Fruit fly (Drosophila melanogaster) whole organism, embryonic: Measurements from ENCODE around the gene CG1965.

Experiments used
- Ada2b ChIP-seq: fragments of 200-800 bp; sonication (Bioruptor generic); IDR thresholded peaks from 2 replicates; pipeline ENCODE4 v1.3.6; 2022; ENCODE audit warnings: missing biosample characterization, missing genetic modification characterization
- CG10321 ChIP-seq: fragments of 200-800 bp; sonication (Bioruptor generic); IDR thresholded peaks from 2 replicates; pipeline ENCODE4 v1.3.6; 2022; ENCODE audit warnings: missing biosample characterization, missing genetic modification characterization
- CG12104 ChIP-seq: fragments of 200-800 bp; sonication (Bioruptor generic); optimal IDR thresholded peaks from 3 replicates; lab custom pipeline; 2016; ENCODE audit warnings: missing biosample characterization, missing genetic modification characterization
- CG12236 ChIP-seq: fragments of 200-800 bp; sonication (Bioruptor generic); optimal IDR thresholded peaks from 2 replicates; lab custom pipeline; 2016; ENCODE audit warnings: missing biosample characterization, missing genetic modification characterization
- CG12299 ChIP-seq: fragments of 200-800 bp; sonication (Bioruptor generic); optimal IDR thresholded peaks from 2 replicates; lab custom pipeline; 2018; ENCODE audit warnings: missing biosample characterization, mild to moderate bottlenecking, missing genetic modification characterization
- CG12769 ChIP-seq: fragments of 200-800 bp; sonication (Bioruptor generic); optimal IDR thresholded peaks from 2 replicates; lab custom pipeline; 2019; ENCODE audit warnings: missing biosample characterization, mild to moderate bottlenecking, missing genetic modification characterization, moderate library complexity
- CG13894 ChIP-seq: fragments of 200-800 bp; sonication (Bioruptor generic); optimal IDR thresholded peaks from 3 replicates; lab custom pipeline; 2018; ENCODE audit warnings: missing biosample characterization, mild to moderate bottlenecking, missing genetic modification characterization, moderate library complexity
- CG15601 ChIP-seq: fragments of 200-800 bp; sonication (Bioruptor generic); optimal IDR thresholded peaks from 3 replicates; lab custom pipeline; 2019; ENCODE audit warnings: missing biosample characterization, mild to moderate bottlenecking, missing genetic modification characterization, moderate library complexity
- CG17802 ChIP-seq: fragments of 200-800 bp; sonication (Bioruptor generic); optimal IDR thresholded peaks from 2 replicates; lab custom pipeline; 2018; ENCODE audit warnings: missing biosample characterization, mild to moderate bottlenecking, missing genetic modification characterization, moderate library complexity
- CG18599 ChIP-seq: fragments of 200-800 bp; sonication (Bioruptor generic); optimal IDR thresholded peaks from 3 replicates; lab custom pipeline; 2017; ENCODE audit warnings: missing biosample characterization, missing genetic modification characterization, mild to moderate bottlenecking, moderate library complexity, missing genetic modification reagents
- CG3163 ChIP-seq: fragments of 200-800 bp; sonication (Bioruptor generic); optimal IDR thresholded peaks from 3 replicates; lab custom pipeline; 2016; ENCODE audit warnings: missing biosample characterization, missing genetic modification characterization
- CG4328 ChIP-seq: fragments of 200-800 bp; sonication (Bioruptor generic); optimal IDR thresholded peaks from 3 replicates; lab custom pipeline; 2017; ENCODE audit warnings: missing biosample characterization, missing genetic modification reagents, missing genetic modification characterization
- CG5245 ChIP-seq: fragments of 200-800 bp; sonication (Bioruptor generic); optimal IDR thresholded peaks from 3 replicates; lab custom pipeline; 2016; ENCODE audit warnings: missing biosample characterization, missing genetic modification characterization
- CG8388 ChIP-seq: fragments of 200-800 bp; sonication (Bioruptor generic); optimal IDR thresholded peaks from 2 replicates; lab custom pipeline; 2019; ENCODE audit warnings: missing biosample characterization, mild to moderate bottlenecking, missing genetic modification characterization, moderate library complexity
- CG9437 ChIP-seq: fragments of 200-800 bp; sonication (Bioruptor generic); optimal IDR thresholded peaks from 2 replicates; lab custom pipeline; 2018; ENCODE audit warnings: missing biosample characterization, mild to moderate bottlenecking, missing genetic modification characterization
- CG9609 ChIP-seq: fragments of 200-800 bp; sonication (Bioruptor generic); optimal IDR thresholded peaks from 3 replicates; lab custom pipeline; 2016; ENCODE audit warnings: missing biosample characterization, missing genetic modification characterization
- CHES-1-like ChIP-seq: fragments of 200-800 bp; sonication (Bioruptor generic); optimal IDR thresholded peaks from 2 replicates; lab custom pipeline; 2016; ENCODE audit warnings: missing biosample characterization, missing genetic modification characterization
- D ChIP-seq, 2 experiments: fragments of 200-800 bp in 1 of 2; fragments of >200 bp in 1 of 2; sonication (Bioruptor generic) in 1 of 2; optimal IDR thresholded peaks; 2 replicates in 1 of 2; 3 replicates in 1 of 2; lab custom pipeline; 2017; ENCODE audit warnings: mild to moderate bottlenecking in 1 of 2, missing biosample characterization in 1 of 2, missing genetic modification characterization in 1 of 2, missing genetic modification reagents in 1 of 2
- D19A ChIP-seq: fragments of 200-800 bp; optimal IDR thresholded peaks from 3 replicates; lab custom pipeline; 2019; ENCODE audit warnings: missing biosample characterization, mild to moderate bottlenecking, missing genetic modification characterization, moderate library complexity
- Dad ChIP-seq: fragments of 200-800 bp; sonication (Bioruptor generic); optimal IDR thresholded peaks from 3 replicates; lab custom pipeline; 2016; ENCODE audit warnings: missing biosample characterization, missing genetic modification characterization
- Dek ChIP-seq: fragments of 200-800 bp; sonication (Bioruptor generic); optimal IDR thresholded peaks from 3 replicates; lab custom pipeline; 2019; ENCODE audit warnings: missing biosample characterization, mild to moderate bottlenecking, missing genetic modification characterization, moderate library complexity
- Ets65A ChIP-seq: fragments of 200-800 bp; sonication (Bioruptor generic); peaks from one replicate; lab custom pipeline; 2016; ENCODE audit warnings: missing biosample characterization, missing genetic modification characterization
- HLH54F ChIP-seq: fragments of 200-800 bp; sonication (Bioruptor generic); optimal IDR thresholded peaks from 3 replicates; lab custom pipeline; 2016; ENCODE audit warnings: missing biosample characterization, missing genetic modification characterization
- HLHmδ ChIP-seq: fragments of 200-800 bp; sonication (Bioruptor generic); optimal IDR thresholded peaks from 2 replicates; lab custom pipeline; 2018; ENCODE audit warnings: missing biosample characterization, mild to moderate bottlenecking, missing genetic modification characterization, moderate library complexity
- Lpt ChIP-seq: fragments of >200 bp; optimal IDR thresholded peaks from 2 replicates; lab custom pipeline; 2018; ENCODE audit warnings: missing biosample characterization, missing genetic modification characterization
- MBD-R2 ChIP-seq: fragments of 200-800 bp; sonication (Bioruptor generic); IDR thresholded peaks from 2 replicates; pipeline ENCODE4 v1.3.6; 2022; ENCODE audit warnings: missing biosample characterization, missing genetic modification characterization
- Max ChIP-seq: fragments of 200-800 bp; sonication (Bioruptor generic); optimal IDR thresholded peaks from 2 replicates; lab custom pipeline; 2016; ENCODE audit warnings: missing biosample characterization, mild to moderate bottlenecking, missing genetic modification characterization
- NC2α ChIP-seq: fragments of 200-800 bp; sonication (Bioruptor generic); optimal IDR thresholded peaks from 2 replicates; lab custom pipeline; 2016; ENCODE audit warnings: missing biosample characterization, missing genetic modification characterization
- Ptx1 ChIP-seq: fragments of 200-800 bp; sonication (Bioruptor generic); IDR thresholded peaks from 2 replicates; pipeline ENCODE4 v1.3.6; 2022; ENCODE audit warnings: missing biosample characterization, missing genetic modification characterization
- Rx ChIP-seq: fragments of 200-800 bp; sonication (Bioruptor generic); IDR thresholded peaks from 2 replicates; pipeline ENCODE4 v1.3.6; 2022; ENCODE audit warnings: missing biosample characterization, missing genetic modification characterization
- bigmax ChIP-seq: fragments of 200-800 bp; sonication (Bioruptor generic); optimal IDR thresholded peaks from 2 replicates; lab custom pipeline; 2018; ENCODE audit warnings: missing biosample characterization, mild to moderate bottlenecking, missing genetic modification characterization
- caup ChIP-seq: fragments of 200-800 bp; sonication (Bioruptor generic); optimal IDR thresholded peaks from 3 replicates; lab custom pipeline; 2017; ENCODE audit warnings: missing biosample characterization, mild to moderate bottlenecking, missing genetic modification characterization, moderate library complexity; ENCODE audit not compliant: severe bottlenecking
- chn ChIP-seq: fragments of 200-800 bp; sonication (Bioruptor generic); optimal IDR thresholded peaks from 2 replicates; lab custom pipeline; 2016; ENCODE audit warnings: missing biosample characterization, missing genetic modification characterization
- crc ChIP-seq: fragments of 200-800 bp; sonication (Bioruptor generic); optimal IDR thresholded peaks from 2 replicates; lab custom pipeline; 2016; ENCODE audit warnings: missing biosample characterization, missing genetic modification characterization
- dmrt99B ChIP-seq: fragments of 200-800 bp; sonication (Bioruptor generic); optimal IDR thresholded peaks from 2 replicates; lab custom pipeline; 2018; ENCODE audit warnings: missing biosample characterization, mild to moderate bottlenecking, missing genetic modification characterization, moderate library complexity
- ems ChIP-seq: fragments of 200-800 bp; sonication (Bioruptor generic); optimal IDR thresholded peaks from 3 replicates; lab custom pipeline; 2016; ENCODE audit warnings: missing biosample characterization, missing genetic modification characterization
- ewg ChIP-seq: fragments of 200-800 bp; sonication (Bioruptor generic); optimal IDR thresholded peaks from 3 replicates; lab custom pipeline; 2017; ENCODE audit warnings: mild to moderate bottlenecking, missing biosample characterization, missing genetic modification reagents, missing genetic modification characterization
- jumu ChIP-seq: fragments of 200-800 bp; sonication (Bioruptor generic); optimal IDR thresholded peaks from 3 replicates; lab custom pipeline; 2016; ENCODE audit warnings: missing biosample characterization, missing genetic modification characterization
- lbe ChIP-seq: fragments of 200-800 bp; sonication (Bioruptor generic); optimal IDR thresholded peaks from 2 replicates; lab custom pipeline; 2016; ENCODE audit warnings: missing biosample characterization, mild to moderate bottlenecking, missing genetic modification characterization
- peb ChIP-seq: fragments of 200-800 bp; sonication (Bioruptor generic); IDR thresholded peaks from 2 replicates; pipeline ENCODE4 v1.3.6; 2022; ENCODE audit warnings: missing biosample characterization, missing genetic modification characterization
- phol ChIP-seq: fragments of 200-800 bp; sonication (Bioruptor generic); optimal IDR thresholded peaks from 3 replicates; lab custom pipeline; 2018; ENCODE audit warnings: missing biosample characterization, mild to moderate bottlenecking, missing genetic modification characterization, moderate library complexity
- psq ChIP-seq: fragments of 200-800 bp; sonication (Bioruptor generic); optimal IDR thresholded peaks from 2 replicates; lab custom pipeline; 2017; ENCODE audit warnings: missing biosample characterization, missing genetic modification characterization
- salm ChIP-seq: fragments of 200-800 bp; sonication (Bioruptor generic); optimal IDR thresholded peaks from 2 replicates; lab custom pipeline; 2018; ENCODE audit warnings: missing biosample characterization, mild to moderate bottlenecking, missing genetic modification characterization
- scrt ChIP-seq: fragments of 200-800 bp; sonication (Bioruptor generic); optimal IDR thresholded peaks from 2 replicates; lab custom pipeline; 2018; ENCODE audit warnings: missing biosample characterization, mild to moderate bottlenecking, missing genetic modification characterization, moderate library complexity
- sd ChIP-seq: fragments of 200-800 bp; sonication (Bioruptor generic); optimal IDR thresholded peaks from 3 replicates; lab custom pipeline; 2018; ENCODE audit warnings: missing biosample characterization, mild to moderate bottlenecking, missing genetic modification characterization, moderate library complexity
- ssp ChIP-seq: fragments of 200-800 bp; sonication (Bioruptor generic); IDR thresholded peaks from 2 replicates; pipeline ENCODE4 v1.3.6; 2022; ENCODE audit warnings: missing biosample characterization, missing genetic modification characterization
- stc ChIP-seq: fragments of 200-800 bp; sonication (Bioruptor generic); IDR thresholded peaks from 2 replicates; pipeline ENCODE4 v1.3.6; 2022; ENCODE audit warnings: missing biosample characterization, missing genetic modification characterization
- trh ChIP-seq: fragments of 200-800 bp; sonication (Bioruptor generic); optimal IDR thresholded peaks from 2 replicates; lab custom pipeline; 2016; ENCODE audit warnings: missing biosample characterization, missing genetic modification characterization
- tx ChIP-seq: fragments of 200-800 bp; sonication (Bioruptor generic); optimal IDR thresholded peaks from 2 replicates; lab custom pipeline; 2016; ENCODE audit warnings: missing biosample characterization, missing genetic modification characterization
- zen ChIP-seq: fragments of 200-800 bp; sonication (Bioruptor generic); optimal IDR thresholded peaks from 3 replicates; lab custom pipeline; 2018; ENCODE audit warnings: missing biosample characterization, mild to moderate bottlenecking, missing genetic modification characterization, moderate library complexity

The CG1965 gene

dm6 chr3R:7074297-7075114, 7.3 kb downstream of the CG1965 start, which contains the start of the genes Ufl1 and CG1943 (continued):
- TF ChIP-seq CG18599 (GFP tag; lab: Kevin White, UChicago) (no peak), trh (GFP tag; lab: Kevin White, UChicago) (no peak), Ada2b (GFP tag; lab: Robert Waterston, UW) (no peak), CG12236 (GFP tag; lab: Kevin White, UChicago) (no peak), CG13894 (no peak), sd (tag; lab: Kevin White, UChicago) (peak; percentile 86), CG12769 (tag; lab: Kevin White, UChicago) (peak; percentile 19), CG4328 (GFP tag; lab: Kevin White, UChicago) (no peak), Lpt (GFP tag; lab: Kevin White, UChicago) (no peak), lbe (GFP tag; lab: Kevin White, UChicago) (no peak), dmrt99B (no peak), CG9437 (peak; percentile 73), CG12299 (tag; lab: Kevin White, UChicago) (no peak), crc (no peak), ssp (no peak), salm (tag; lab: Kevin White, UChicago) (no peak), CHES-1-like (peak; percentile 71), CG17802 (no peak), CG3163 (GFP tag; lab: Kevin White, UChicago) (no peak), HLH54F (GFP tag; lab: Kevin White, UChicago) (no peak), Dad (GFP tag; lab: Kevin White, UChicago) (peak; percentile 1), caup (no peak), D19A (no peak), Rx (no peak), Ets65A (no peak), scrt (no peak), Dek (peak; percentile 18), tx (GFP tag; lab: Kevin White, UChicago) (no peak), CG5245 (no peak), CG10321 (no peak), CG9609 (GFP tag; lab: Kevin White, UChicago) (no peak), CG8388 (GFP tag; lab: Kevin White, UChicago) (no peak), CG12104 (GFP tag; lab: Kevin White, UChicago) (no peak), chn (GFP tag; lab: Kevin White, UChicago) (no peak), Ptx1 (GFP tag; lab: Robert Waterston, UW) (no peak), psq (GFP tag; lab: Kevin White, UChicago) (no peak), Max (GFP tag; lab: Kevin White, UChicago) (peak; percentile 25), phol (tag; lab: Kevin White, UChicago) (peak; percentile 21), jumu (GFP tag; lab: Kevin White, UChicago) (no peak), peb (GFP tag; lab: Robert Waterston, UW) (no peak), zen (peak; percentile 8), ems (no peak), stc (GFP tag; lab: Robert Waterston, UW) (no peak), MBD-R2 (GFP tag; lab: Robert Waterston, UW) (no peak), NC2α (GFP tag; lab: Kevin White, UChicago) (no peak), D (optimal IDR thresholded peaks at IDR 0.05; lab: Kevin White, UChicago) (no peak), D (GFP tag; optimal IDR thresholded peaks at IDR 0.05; lab: Kevin White, UChicago) (no peak), CG15601 (tag; lab: Kevin White, UChicago) (peak; percentile 96), HLHmδ (no peak), bigmax (no peak), ewg (GFP tag; lab: Kevin White, UChicago) (peak; percentile 74)
